Fruit fly (Drosophila melanogaster) whole organism: ENCODE data around the gene CG14312.
A peak's percentile ranks its signal among the peaks of the same experiment; 100 is the strongest.

Experiments
- CG8478 ChIP-seq: fragments of >200 bp; optimal IDR thresholded peaks from 2 replicates; lab custom pipeline; 2018; ENCODE audit warnings: inconsistent platforms
- Dll ChIP-seq: fragments of >200 bp; optimal IDR thresholded peaks from 2 replicates; lab custom pipeline; 2017
- EcR ChIP-seq, 2 experiments: fragments of >200 bp; optimal IDR thresholded peaks; 2 replicates each; lab custom pipeline; 2017; ENCODE audit warnings: missing biosample characterization in 2 of 2, missing genetic modification characterization in 2 of 2, missing genetic modification reagents in 2 of 2
- pan ChIP-seq: fragments of >200 bp; optimal IDR thresholded peaks from 2 replicates; lab custom pipeline; 2017
- psq ChIP-seq: fragments of >200 bp; optimal IDR thresholded peaks from 2 replicates; lab custom pipeline; 2017
- usp ChIP-seq: fragments of >200 bp; optimal IDR thresholded peaks from 2 replicates; lab custom pipeline; 2017; ENCODE audit warnings: missing biosample characterization, missing genetic modification characterization, mixed read lengths

Gene CG14312

DNA sequence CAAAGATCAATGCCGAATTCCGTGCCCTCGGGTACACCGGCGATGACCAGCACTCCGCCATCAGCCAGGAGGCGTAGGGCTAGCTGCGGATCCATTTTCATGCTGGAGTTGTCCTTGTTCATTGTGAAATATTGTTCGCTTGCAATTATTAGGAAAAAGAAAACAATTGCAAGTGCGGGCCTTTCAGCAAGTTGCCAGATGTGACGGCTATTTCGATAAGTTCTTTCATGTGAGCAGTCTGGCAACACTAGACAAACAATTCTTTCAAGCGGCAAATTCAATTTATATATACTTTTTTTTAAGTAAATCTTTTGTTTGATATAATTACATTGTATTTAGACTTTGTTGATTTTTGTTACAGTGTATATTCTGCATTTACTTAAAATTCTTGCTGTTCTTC, 30.8 kb downstream of the CG14312 start, which contains the start of gene CG12320:
CG12320 (minus strand) TSS at position 157 of the 400 bp plus-strand sequence.
- no peak for TF ChIP-seq Dll (lab: Kevin White, UChicago)
- TF ChIP-seq usp: no peak
- no peak for TF ChIP-seq EcR (GFP tag; optimal IDR thresholded peaks at IDR 0.05; lab: Kevin White, UChicago)
- no peak for TF ChIP-seq CG8478 (lab: Kevin White, UChicago)
- no peak for TF ChIP-seq psq (lab: Kevin White, UChicago)
- TF ChIP-seq pan: no peak

DNA sequence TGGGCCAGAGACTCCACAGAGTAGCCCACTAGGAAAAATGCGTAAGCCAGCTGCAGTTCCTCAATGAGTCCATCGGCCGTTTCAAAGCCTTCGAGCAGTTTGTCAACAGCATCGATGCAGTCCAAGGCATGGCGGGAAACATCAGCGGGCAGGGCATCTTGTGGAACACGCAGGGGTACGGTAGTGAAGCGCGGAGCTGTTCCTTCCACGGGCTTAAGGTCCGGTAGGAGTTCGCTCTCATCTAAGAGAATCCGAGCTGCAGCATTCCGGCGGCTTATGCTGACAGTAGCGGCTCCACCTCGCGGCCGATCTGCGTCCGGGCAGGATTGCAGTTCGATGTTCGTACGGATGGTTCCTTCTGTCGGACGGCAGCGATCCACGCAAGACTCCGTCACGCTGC, 31.5 kb downstream of the CG14312 start:
- TF ChIP-seq CG8478 (lab: Kevin White, UChicago) (no peak), psq (lab: Kevin White, UChicago) (no peak), Dll (lab: Kevin White, UChicago) (no peak), EcR (GFP tag; optimal IDR thresholded peaks at IDR 0.05; lab: Kevin White, UChicago) (no peak)

dm6 chr3R:18250815-18251214, 32.5 kb downstream of the CG14312 start, which contains the start of gene CG18598:
TSS of gene CG18598 (plus strand) at chr3R:18251115.
- TF ChIP-seq usp (no peak), psq (lab: Kevin White, UChicago) (no peak), CG8478 (lab: Kevin White, UChicago) (no peak), EcR (GFP tag; optimal IDR thresholded peaks at IDR 0.05; lab: Kevin White, UChicago) (no peak), Dll (lab: Kevin White, UChicago) (no peak)

dm6 chr3R:18249268-18249667, 34.1 kb downstream of the CG14312 start:
- no peak for TF ChIP-seq psq (lab: Kevin White, UChicago)
- TF ChIP-seq usp: no peak
- TF ChIP-seq EcR (GFP tag; optimal IDR thresholded peaks at IDR 0.05; lab: Kevin White, UChicago): no peak
- TF ChIP-seq CG8478 (lab: Kevin White, UChicago): no peak
- TF ChIP-seq Dll (lab: Kevin White, UChicago): no peak
- no peak for TF ChIP-seq pan

dm6 chr3R:18246041-18246440, 37.3 kb downstream of the CG14312 start:
- TF ChIP-seq Dll (lab: Kevin White, UChicago): no peak

- TF ChIP-seq Dll (lab: Kevin White, UChicago): no peak
- no peak for TF ChIP-seq pan
- TF ChIP-seq CG8478 (lab: Kevin White, UChicago): no peak
- TF ChIP-seq usp: no peak
- TF ChIP-seq psq (lab: Kevin White, UChicago): no peak
- no peak for TF ChIP-seq EcR (GFP tag; optimal IDR thresholded peaks at IDR 0.05; lab: Kevin White, UChicago)
Measured at dm6 chr3R:18245044-18245596, 38.2 kb downstream of the CG14312 start.

dm6 chr3R:18244171-18245043, 38.9 kb downstream of the CG14312 start:
- peak; percentile 89 for TF ChIP-seq CG8478 (lab: Kevin White, UChicago)
- TF ChIP-seq pan: no peak
- peak; percentile 93 for TF ChIP-seq Dll (lab: Kevin White, UChicago)
- TF ChIP-seq EcR (GFP tag; optimal IDR thresholded peaks at IDR 0.05; lab: Kevin White, UChicago): peak in 1 of 2 experiments; percentile 79
- no peak for TF ChIP-seq psq (lab: Kevin White, UChicago)
- no peak for TF ChIP-seq usp

- TF ChIP-seq psq (lab: Kevin White, UChicago): no peak
Measured at dm6 chr3R:18243718-18244170, 39.6 kb downstream of the CG14312 start.

DNA sequence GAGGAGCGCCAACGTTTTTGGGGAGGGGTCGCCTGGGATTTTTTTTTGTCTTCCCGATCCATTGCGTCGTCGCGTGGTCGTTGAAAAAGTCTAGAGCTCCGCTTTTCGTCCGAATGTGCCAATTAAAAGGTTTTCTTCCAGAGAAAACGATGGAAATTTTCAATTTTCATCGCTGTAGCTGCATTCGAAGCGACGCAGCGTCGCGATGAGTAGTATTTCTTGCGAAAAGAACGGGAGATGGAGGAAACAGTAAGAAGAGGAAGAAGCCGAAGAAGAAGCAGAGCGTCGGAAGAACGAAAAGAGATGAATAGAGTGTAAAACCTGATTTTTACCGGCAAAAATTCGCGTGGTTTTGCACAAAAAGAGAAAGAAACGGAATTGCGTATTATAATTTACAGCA, 40.3 kb downstream of the CG14312 start:
- TF ChIP-seq pan (no peak), EcR (GFP tag; optimal IDR thresholded peaks at IDR 0.05; lab: Kevin White, UChicago) (no peak), CG8478 (lab: Kevin White, UChicago) (no peak)

DNA sequence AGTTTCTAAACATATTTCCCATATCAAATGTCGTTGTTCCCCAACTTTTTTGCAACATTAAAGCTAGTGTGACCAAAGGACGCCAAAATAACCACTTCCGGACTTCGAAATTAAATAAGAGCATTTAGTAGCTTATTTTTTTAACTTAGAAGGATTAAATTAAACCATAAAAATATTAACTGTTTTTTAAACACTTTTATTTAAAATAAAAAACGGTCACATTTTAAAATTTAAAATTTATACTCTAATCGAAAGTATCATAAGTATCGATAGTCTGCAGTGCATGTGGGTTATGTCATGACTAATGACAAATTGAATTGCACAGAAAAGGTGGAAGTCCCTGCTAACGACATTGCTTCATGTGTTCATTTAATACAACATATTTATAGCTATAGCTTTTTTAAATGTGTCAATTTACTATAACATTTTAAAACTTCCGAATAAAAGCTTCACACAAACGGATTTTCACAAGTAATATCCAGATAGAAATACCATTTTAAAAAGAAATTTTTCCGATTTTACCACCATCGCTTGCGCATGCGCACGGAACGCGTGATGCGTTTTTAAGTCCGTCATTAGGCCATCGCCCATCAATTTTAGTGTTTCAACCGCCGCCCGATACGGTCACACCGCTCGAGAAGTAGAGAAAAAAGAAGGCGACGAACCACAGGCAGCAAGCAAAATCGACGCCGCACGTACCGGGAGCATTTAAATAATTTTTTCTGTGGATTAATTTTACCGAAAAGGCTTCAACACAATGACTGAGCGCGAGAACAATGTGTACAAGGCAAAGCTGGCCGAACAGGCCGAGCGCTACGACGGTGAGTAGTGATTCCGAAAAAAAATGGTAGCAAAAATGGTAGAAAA, 41.0 kb downstream of the CG14312 start, which contains the start of the genes CG7156 and 14-3-3epsilon:
CG7156 (minus strand) TSS at position 71 of the 867 bp plus-strand sequence.
14-3-3epsilon (plus strand) TSS at position 443 of the 867 bp plus-strand sequence.
- TF ChIP-seq psq (lab: Kevin White, UChicago) (no peak), usp (no peak), CG8478 (lab: Kevin White, UChicago) (no peak), Dll (lab: Kevin White, UChicago) (no peak), EcR (GFP tag; optimal IDR thresholded peaks at IDR 0.05; lab: Kevin White, UChicago) (no peak), pan (no peak)

- TF ChIP-seq CG8478 (lab: Kevin White, UChicago) (no peak), psq (lab: Kevin White, UChicago) (no peak), EcR (GFP tag; optimal IDR thresholded peaks at IDR 0.05; lab: Kevin White, UChicago) (no peak), Dll (lab: Kevin White, UChicago) (no peak), usp (no peak), pan (no peak)
Measured at dm6 chr3R:18235879-18236278, 47.4 kb downstream of the CG14312 start, which contains the start of gene repo. TSS of gene repo (plus strand) at chr3R:18236192.
